Fruit fly (Drosophila melanogaster) whole organism, embryonic: ENCODE results near the gene CG16865.

Experiments used
- Asciz ChIP-seq: fragments of 200-800 bp; sonication (Bioruptor generic); optimal IDR thresholded peaks from 2 replicates; lab custom pipeline; 2017; ENCODE audit warnings: missing biosample characterization, mild to moderate bottlenecking, missing genetic modification characterization, missing genetic modification reagents
- Atf3 ChIP-seq: fragments of 200-800 bp; sonication (Bioruptor generic); optimal IDR thresholded peaks from 3 replicates; lab custom pipeline; 2016; ENCODE audit warnings: missing biosample characterization, missing genetic modification characterization
- Awh ChIP-seq: fragments of 200-800 bp; sonication (Bioruptor generic); IDR thresholded peaks from 2 replicates; pipeline ENCODE4, ENCODE4 v1.3.6; 2022; ENCODE audit warnings: missing biosample characterization, missing genetic modification characterization
- Blimp-1 ChIP-seq: fragments of 200-800 bp; sonication (Bioruptor generic); optimal IDR thresholded peaks from 3 replicates; lab custom pipeline; 2018; ENCODE audit warnings: missing biosample characterization, missing genetic modification characterization, mild to moderate bottlenecking, moderate library complexity, missing genetic modification reagents
- C15 ChIP-seq: fragments of 200-800 bp; sonication (Bioruptor generic); IDR thresholded peaks from 3 replicates; pipeline ENCODE4 v1.3.6; 2022; ENCODE audit warnings: missing biosample characterization, missing genetic modification characterization
- CG10321 ChIP-seq: fragments of 200-800 bp; sonication (Bioruptor generic); IDR thresholded peaks from 2 replicates; pipeline ENCODE4 v1.3.6; 2022; ENCODE audit warnings: missing biosample characterization, missing genetic modification characterization
- CG11085 ChIP-seq: fragments of 200-800 bp; sonication (Bioruptor generic); IDR thresholded peaks from 2 replicates; pipeline ENCODE4 v1.3.6; 2022; ENCODE audit warnings: missing biosample characterization, missing genetic modification characterization
- CG11456 ChIP-seq: fragments of 200-800 bp; sonication (Bioruptor generic); IDR thresholded peaks from 3 replicates; pipeline ENCODE4 v1.3.6; 2022; ENCODE audit warnings: missing biosample characterization, missing genetic modification characterization
- CG11723 ChIP-seq: fragments of 200-800 bp; sonication (Bioruptor generic); optimal IDR thresholded peaks from 2 replicates; lab custom pipeline; 2017; ENCODE audit warnings: missing biosample characterization, mild to moderate bottlenecking, missing genetic modification characterization
- CG13775 ChIP-seq: fragments of 200-800 bp; sonication (Bioruptor generic); optimal IDR thresholded peaks from 3 replicates; lab custom pipeline; 2017; ENCODE audit warnings: missing biosample characterization, mild to moderate bottlenecking, missing genetic modification characterization
- CG34422 ChIP-seq: fragments of 200-800 bp; sonication (Bioruptor generic); IDR thresholded peaks from 3 replicates; pipeline ENCODE4 v1.3.6; 2022; ENCODE audit warnings: missing biosample characterization, missing genetic modification characterization
- CG3847 ChIP-seq: fragments of 200-800 bp; sonication (Bioruptor generic); IDR thresholded peaks from 2 replicates; pipeline ENCODE4 v1.3.6; 2022; ENCODE audit warnings: missing biosample characterization, missing genetic modification characterization
- CG6254 ChIP-seq: fragments of 200-800 bp; sonication (Bioruptor generic); optimal IDR thresholded peaks from 3 replicates; lab custom pipeline; 2017; ENCODE audit warnings: mild to moderate bottlenecking, missing biosample characterization, missing genetic modification reagents, missing genetic modification characterization
- CG6854 ChIP-seq: fragments of 200-800 bp; sonication (Bioruptor generic); optimal IDR thresholded peaks from 3 replicates; lab custom pipeline; 2017; ENCODE audit warnings: missing biosample characterization, mild to moderate bottlenecking, missing genetic modification characterization
- CG7745 ChIP-seq: fragments of 200-800 bp; sonication (Bioruptor generic); optimal IDR thresholded peaks from 2 replicates; lab custom pipeline; 2018; ENCODE audit warnings: missing biosample characterization, mild to moderate bottlenecking, missing genetic modification characterization, moderate library complexity
- CG8765 ChIP-seq: fragments of 200-800 bp; sonication (Bioruptor generic); IDR thresholded peaks from 2 replicates; pipeline ENCODE4 v1.3.6; 2022; ENCODE audit warnings: missing biosample characterization, missing genetic modification characterization
- D ChIP-seq, 2 experiments: fragments of 200-800 bp in 1 of 2; fragments of >200 bp in 1 of 2; sonication (Bioruptor generic) in 1 of 2; optimal IDR thresholded peaks; 2 replicates in 1 of 2; 3 replicates in 1 of 2; lab custom pipeline; 2017; ENCODE audit warnings: mild to moderate bottlenecking in 1 of 2, missing biosample characterization in 1 of 2, missing genetic modification characterization in 1 of 2, missing genetic modification reagents in 1 of 2
- Dbx ChIP-seq: fragments of 200-800 bp; sonication (Bioruptor generic); IDR thresholded peaks from 3 replicates; pipeline ENCODE4 v1.3.6; 2022; ENCODE audit warnings: missing biosample characterization, missing genetic modification characterization
- Dip2 ChIP-seq: fragments of 200-800 bp; sonication (Bioruptor generic); IDR thresholded peaks from 2 replicates; pipeline ENCODE4 v1.3.6; 2022; ENCODE audit warnings: missing biosample characterization, missing genetic modification characterization
- Drgx ChIP-seq: fragments of 200-800 bp; sonication (Bioruptor generic); IDR thresholded peaks from 2 replicates; pipeline ENCODE4 v1.3.6; 2022; ENCODE audit warnings: missing biosample characterization, missing genetic modification characterization
- Eip74EF ChIP-seq, 2 experiments: fragments of 200-800 bp in 1 of 2; fragments of >200 bp in 1 of 2; sonication (Bioruptor generic) in 1 of 2; optimal IDR thresholded peaks; 2 replicates each; lab custom pipeline; 2017 to 2019; ENCODE audit warnings: missing biosample characterization in 2 of 2, missing genetic modification characterization in 2 of 2, mild to moderate bottlenecking in 1 of 2, moderate library complexity in 1 of 2
- HLH3B ChIP-seq: fragments of 200-800 bp; sonication (Bioruptor generic); IDR thresholded peaks from 2 replicates; pipeline ENCODE4 v1.3.6; 2022; ENCODE audit warnings: missing biosample characterization, missing genetic modification characterization
- Hr3 ChIP-seq: fragments of 200-800 bp; sonication (Bioruptor generic); optimal IDR thresholded peaks from 3 replicates; lab custom pipeline; 2016; ENCODE audit warnings: missing biosample characterization, missing genetic modification characterization
- Hr78 ChIP-seq, 2 experiments: fragments of 200-800 bp in 1 of 2; fragments of >200 bp in 1 of 2; sonication (Bioruptor generic) in 1 of 2; optimal IDR thresholded peaks; 2 replicates each; lab custom pipeline; 2017 to 2019; ENCODE audit warnings: missing biosample characterization in 2 of 2, missing genetic modification characterization in 2 of 2, mild to moderate bottlenecking in 1 of 2, moderate library complexity in 1 of 2
- Lhr ChIP-seq: fragments of 200-800 bp; sonication (Bioruptor generic); optimal IDR thresholded peaks from 3 replicates; lab custom pipeline; 2017; ENCODE audit warnings: mild to moderate bottlenecking, missing biosample characterization, missing genetic modification reagents, missing genetic modification characterization
- Mad ChIP-seq: fragments of 200-800 bp; sonication (Bioruptor generic); optimal IDR thresholded peaks from 2 replicates; lab custom pipeline; 2016; ENCODE audit warnings: missing biosample characterization, missing genetic modification characterization
- Med ChIP-seq: fragments of 200-800 bp; sonication (Bioruptor generic); peaks from one replicate; lab custom pipeline; 2016; ENCODE audit warnings: missing biosample characterization, missing genetic modification characterization, mild to moderate bottlenecking, inconsistent platforms, moderate library complexity
- Ravus ChIP-seq: fragments of 200-800 bp; sonication (Bioruptor generic); IDR thresholded peaks from 2 replicates; pipeline ENCODE4 v1.3.6; 2022; ENCODE audit warnings: missing biosample characterization, missing genetic modification characterization
- Rfx ChIP-seq: fragments of 200-800 bp; sonication (Bioruptor generic); IDR thresholded peaks from 2 replicates; pipeline ENCODE4 v1.3.6; 2022; ENCODE audit warnings: missing biosample characterization, missing genetic modification characterization
- ato ChIP-seq: fragments of 200-800 bp; sonication (Bioruptor generic); IDR thresholded peaks from 2 replicates; pipeline ENCODE4 v1.3.6; 2022; ENCODE audit warnings: missing biosample characterization, missing genetic modification characterization; ENCODE audit not compliant: partially characterized antibody
- btn ChIP-seq: fragments of 200-800 bp; sonication (Bioruptor generic); optimal IDR thresholded peaks from 2 replicates; lab custom pipeline; 2016; ENCODE audit warnings: missing biosample characterization, missing genetic modification characterization
- ci ChIP-seq: fragments of 200-800 bp; sonication (Bioruptor generic); IDR thresholded peaks from 3 replicates; pipeline ENCODE4 v1.3.6; 2022; ENCODE audit warnings: missing biosample characterization, missing genetic modification characterization
- crol ChIP-seq: fragments of 200-800 bp; sonication (Bioruptor generic); IDR thresholded peaks from 2 replicates; pipeline ENCODE4 v1.3.6; 2022; ENCODE audit warnings: missing biosample characterization, missing genetic modification characterization
- dimm ChIP-seq: fragments of 200-800 bp; sonication (Bioruptor generic); IDR thresholded peaks from 2 replicates; pipeline ENCODE4 v1.3.6; 2022; ENCODE audit warnings: missing biosample characterization, missing genetic modification characterization
- dpn ChIP-seq, 2 experiments: fragments of 200-800 bp; sonication (Bioruptor generic); optimal IDR thresholded peaks; 3 replicates each; lab custom pipeline; 2016; ENCODE audit warnings: missing biosample characterization in 2 of 2, missing genetic modification characterization in 2 of 2
- ewg ChIP-seq: fragments of 200-800 bp; sonication (Bioruptor generic); optimal IDR thresholded peaks from 3 replicates; lab custom pipeline; 2017; ENCODE audit warnings: mild to moderate bottlenecking, missing biosample characterization, missing genetic modification reagents, missing genetic modification characterization
- fd3F ChIP-seq: fragments of 200-800 bp; sonication (Bioruptor generic); optimal IDR thresholded peaks from 2 replicates; lab custom pipeline; 2018; ENCODE audit warnings: missing biosample characterization, mild to moderate bottlenecking, missing genetic modification characterization, moderate library complexity
- fd64A ChIP-seq: fragments of 200-800 bp; sonication (Bioruptor generic); optimal IDR thresholded peaks from 3 replicates; lab custom pipeline; 2018; ENCODE audit warnings: missing biosample characterization, mild to moderate bottlenecking, missing genetic modification characterization
- gce ChIP-seq: fragments of 200-800 bp; sonication (Bioruptor generic); IDR thresholded peaks from 3 replicates; pipeline ENCODE4 v1.3.6; 2022; ENCODE audit warnings: missing biosample characterization, missing genetic modification characterization
- hb ChIP-seq: fragments of 200-800 bp; sonication (Bioruptor generic); IDR thresholded peaks from 3 replicates; pipeline ENCODE4 v1.3.6; 2022; ENCODE audit warnings: missing biosample characterization, missing genetic modification characterization; ENCODE audit not compliant: partially characterized antibody
- mld ChIP-seq: fragments of 200-800 bp; sonication (Bioruptor generic); IDR thresholded peaks from 3 replicates; pipeline ENCODE4 v1.3.6; 2022; ENCODE audit warnings: missing biosample characterization, missing genetic modification characterization; ENCODE audit not compliant: partially characterized antibody
- pfk ChIP-seq: fragments of 200-800 bp; sonication (Bioruptor generic); optimal IDR thresholded peaks from 2 replicates; lab custom pipeline; 2018; ENCODE audit warnings: missing biosample characterization, mild to moderate bottlenecking, missing genetic modification characterization, moderate library complexity
- pros ChIP-seq: fragments of 200-800 bp; sonication (Bioruptor generic); optimal IDR thresholded peaks from 3 replicates; lab custom pipeline; 2019; ENCODE audit warnings: missing biosample characterization, mild to moderate bottlenecking, missing genetic modification characterization, moderate library complexity
- row ChIP-seq: fragments of 200-800 bp; sonication (Bioruptor generic); IDR thresholded peaks from 3 replicates; pipeline ENCODE4 v1.3.6; 2022; ENCODE audit warnings: missing biosample characterization, missing genetic modification characterization
- sqz ChIP-seq: fragments of 200-800 bp; sonication (Bioruptor generic); optimal IDR thresholded peaks from 3 replicates; lab custom pipeline; 2018; ENCODE audit warnings: missing biosample characterization, mild to moderate bottlenecking, missing genetic modification characterization
- tx ChIP-seq: fragments of 200-800 bp; sonication (Bioruptor generic); optimal IDR thresholded peaks from 2 replicates; lab custom pipeline; 2016; ENCODE audit warnings: missing biosample characterization, missing genetic modification characterization
- zfh1 ChIP-seq: fragments of 200-800 bp; sonication (Bioruptor generic); IDR thresholded peaks from 3 replicates; pipeline ENCODE4 v1.3.6; 2022; ENCODE audit warnings: missing biosample characterization, missing genetic modification characterization

Gene CG16865

DNA sequence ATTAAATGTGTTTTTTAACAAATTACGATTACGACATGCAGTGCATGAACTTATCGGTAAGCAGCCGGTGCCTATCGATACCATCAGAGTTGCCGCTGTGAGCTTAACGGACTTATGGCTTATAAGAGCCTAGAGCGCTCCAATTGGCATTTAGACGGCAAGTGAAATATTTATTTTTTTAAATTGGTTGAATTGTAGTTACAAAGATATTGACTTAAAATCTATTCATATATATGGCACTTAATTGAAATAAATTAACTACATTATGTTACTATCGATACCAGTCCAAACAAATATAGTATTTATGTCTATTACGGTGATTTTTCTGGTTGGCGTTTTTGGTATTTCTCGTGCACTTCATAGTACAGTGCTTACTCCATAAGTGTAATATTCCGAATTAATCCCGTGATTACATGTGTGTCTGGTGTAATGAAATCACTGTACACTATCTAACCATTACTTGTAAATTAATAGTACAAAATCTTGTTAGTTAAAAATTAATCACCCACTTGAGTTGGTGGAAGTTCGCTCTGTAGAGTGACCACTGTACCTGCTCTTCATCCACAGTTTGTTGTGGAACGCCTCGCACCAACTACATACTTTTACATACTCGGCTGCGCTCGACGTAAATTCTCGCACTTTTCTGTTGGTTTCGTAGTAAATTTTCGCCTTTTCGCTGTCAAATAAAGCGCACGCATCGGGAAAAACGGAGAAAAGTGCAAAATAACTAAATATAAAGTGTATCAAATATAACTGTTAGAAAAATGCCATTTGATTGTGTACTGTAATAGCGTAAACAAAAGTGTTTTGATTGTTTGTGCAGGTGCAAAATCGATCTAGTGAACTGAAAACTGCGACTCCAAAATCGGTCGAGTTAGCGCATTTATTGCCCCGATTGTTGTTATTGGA lies 23.9 kb downstream of the CG16865 start, which contains the start of the genes mRpS23 and CenG1A (continued):
- TF ChIP-seq gce (GFP tag; lab: Robert Waterston, UW) (peak; percentile 100), btn (GFP tag; lab: Kevin White, UChicago) (peak; percentile 99), Atf3 (GFP tag; lab: Kevin White, UChicago) (peak; percentile 100), CG6254 (GFP tag; lab: Kevin White, UChicago) (peak; percentile 98), dpn (GFP tag; optimal IDR thresholded peaks at IDR 0.05; lab: Kevin White, UChicago) (peak; percentile 100), CG34422 (peak; percentile 100), Hr3 (GFP tag; lab: Kevin White, UChicago) (peak; percentile 100), dimm (peak; percentile 99), CG3847 (GFP tag; lab: Robert Waterston, UW) (peak; percentile 100), Mad (GFP tag; lab: Kevin White, UChicago) (peak; percentile 100), pros (GFP tag; lab: Kevin White, UChicago) (peak; percentile 80), fd3F (GFP tag; lab: Kevin White, UChicago) (peak; percentile 100), zfh1 (GFP tag; lab: Robert Waterston, UW) (peak; percentile 100), CG6854 (GFP tag; lab: Kevin White, UChicago) (peak; percentile 100), Asciz (GFP tag; lab: Kevin White, UChicago) (peak; percentile 100), CG7745 (tag; lab: Kevin White, UChicago) (peak; percentile 97), CG11723 (GFP tag; lab: Kevin White, UChicago) (peak; percentile 99), Hr78 (GFP tag; optimal IDR thresholded peaks at IDR 0.05; lab: Kevin White, UChicago) (peak in 1 of 2 experiments; percentile 97), row (peak; percentile 100), hb (GFP tag; lab: Robert Waterston, UW) (peak; percentile 83), sqz (peak; percentile 99), fd64A (GFP tag; lab: Kevin White, UChicago) (peak; percentile 100), ato (GFP tag; lab: Robert Waterston, UW) (0 out of 2 replicates have a peak, but pooled peaks have one; percentile 33), pfk (GFP tag; lab: Kevin White, UChicago) (peak; percentile 81), D (optimal IDR thresholded peaks at IDR 0.05; lab: Kevin White, UChicago) (no peak), D (GFP tag; optimal IDR thresholded peaks at IDR 0.05; lab: Kevin White, UChicago) (peak; percentile 99), Lhr (GFP tag; lab: Kevin White, UChicago) (peak; percentile 99), HLH3B (GFP tag; lab: Robert Waterston, UW) (peak; percentile 100), tx (GFP tag; lab: Kevin White, UChicago) (peak; percentile 99), CG11085 (GFP tag; lab: Robert Waterston, UW) (peak; percentile 99), C15 (peak; percentile 100)

DNA sequence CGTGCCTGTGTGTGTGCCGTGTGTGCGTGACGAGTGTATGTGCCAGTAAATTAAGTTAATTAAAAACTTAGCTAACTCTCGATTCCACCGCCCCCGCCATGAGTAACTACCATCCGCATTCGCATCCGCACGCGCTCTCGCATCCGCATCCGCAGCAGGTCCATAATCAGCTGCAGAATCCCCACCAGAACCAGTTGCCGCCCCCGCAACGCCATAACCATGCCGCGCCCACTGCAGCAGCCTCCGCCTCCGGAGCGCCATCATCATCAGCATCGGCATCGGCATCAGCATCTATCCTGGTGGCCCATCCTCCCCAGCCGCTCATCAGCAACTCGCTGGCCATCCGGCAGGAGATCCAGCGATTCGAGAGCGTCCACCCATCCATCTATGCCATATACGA lies 24.6 kb downstream of the CG16865 start:
- peak; percentile 50; the same call in 1 of the 3 replicates for TF ChIP-seq mld (GFP tag; lab: Robert Waterston, UW)
- no peak for TF ChIP-seq CG10321 (GFP tag; lab: Robert Waterston, UW)
- peak; percentile 61; the same call in 1 of the 3 replicates for TF ChIP-seq CG11456 (GFP tag; lab: Robert Waterston, UW)
- TF ChIP-seq crol, result 0 out of 2 replicates have a peak, but pooled peaks have one; percentile 9
- TF ChIP-seq ewg, result no peak
- no peak for TF ChIP-seq Dip2 (GFP tag; lab: Robert Waterston, UW)
- 0 out of 3 replicates have a peak, but pooled peaks have one; percentile 36 for TF ChIP-seq ci (GFP tag; lab: Robert Waterston, UW)
- TF ChIP-seq Dbx (GFP tag; lab: Robert Waterston, UW), result 0 out of 3 replicates have a peak, but pooled peaks have one; percentile 9
- 0 out of 2 replicates have a peak, but pooled peaks have one; percentile 15 for TF ChIP-seq CG8765 (GFP tag; lab: Robert Waterston, UW)
- TF ChIP-seq Eip74EF (GFP tag; optimal IDR thresholded peaks at IDR 0.05; lab: Kevin White, UChicago), result no peak
- peak; percentile 60 for TF ChIP-seq CG13775 (GFP tag; lab: Kevin White, UChicago)
- TF ChIP-seq Blimp-1 (GFP tag; lab: Kevin White, UChicago), result no peak
- peak; percentile 64 for TF ChIP-seq Med
- 0 out of 2 replicates have a peak, but pooled peaks have one; percentile 6 for TF ChIP-seq Drgx
- 0 out of 2 replicates have a peak, but pooled peaks have one; percentile 7 for TF ChIP-seq Rfx
- TF ChIP-seq Ravus (GFP tag; lab: Robert Waterston, UW), result no peak
- TF ChIP-seq Awh (GFP tag; lab: Robert Waterston, UW), result 0 out of 2 replicates have a peak, but pooled peaks have one; percentile 22
